Worm (Caenorhabditis elegans) whole organism, midembryonic: ENCODE measurements around the gene spp-9.

Source experiments
- T22C8.4 ChIP-seq: fragments of 200-800 bp; sonication (Bioruptor generic); IDR thresholded peaks from 2 replicates; pipeline ENCODE4 v1.3.6; 2022; ENCODE audit warnings: missing genetic modification characterization, missing compliant biosample characterization
- cog-1 ChIP-seq: sonication (generic microtip); optimal IDR thresholded peaks from 2 replicates; lab custom pipeline; 2016; ENCODE audit warnings: missing genetic modification characterization, missing compliant biosample characterization
- flt-1 ChIP-seq: fragments of 200-800 bp; sonication (Bioruptor generic); IDR thresholded peaks from 2 replicates; pipeline ENCODE4 v1.3.6; 2022; ENCODE audit warnings: missing genetic modification characterization, missing compliant biosample characterization
- klf-2 ChIP-seq: fragments of 200-800 bp; sonication (Bioruptor generic); conservative IDR thresholded peaks from 2 replicates; pipeline ENCODE4 v1.3.6; 2022; ENCODE audit warnings: missing genetic modification reagents, missing genetic modification characterization, missing compliant biosample characterization
- med-1 ChIP-seq: sonication (generic microtip); optimal IDR thresholded peaks from 2 replicates; lab custom pipeline; 2017; ENCODE audit warnings: missing genetic modification characterization, mild to moderate bottlenecking, missing compliant biosample characterization, antibody characterized with exemption, missing genetic modification reagents; ENCODE audit not compliant: insufficient read depth
- ref-1 ChIP-seq: fragments of 200-800 bp; sonication (Bioruptor generic); conservative IDR thresholded peaks from 2 replicates; pipeline ENCODE4 v1.3.6; 2022; ENCODE audit warnings: missing genetic modification reagents, missing genetic modification characterization, missing compliant biosample characterization
- tab-1 ChIP-seq: fragments of 200-800 bp; sonication (Bioruptor generic); IDR thresholded peaks from 2 replicates; pipeline ENCODE4 v1.3.6; 2022; ENCODE audit warnings: missing genetic modification characterization, missing compliant biosample characterization
- ztf-23 ChIP-seq: fragments of 200-800 bp; sonication (Bioruptor generic); IDR thresholded peaks from 2 replicates; pipeline ENCODE4 v1.3.6; 2022; ENCODE audit warnings: missing genetic modification reagents, missing genetic modification characterization, missing compliant biosample characterization
- ztf-29 ChIP-seq: fragments of 200-800 bp; sonication (Bioruptor generic); IDR thresholded peaks from 2 replicates; pipeline ENCODE4 v1.3.6; 2022; ENCODE audit warnings: missing genetic modification reagents, missing genetic modification characterization, missing compliant biosample characterization

The spp-9 gene

ce11 chrX:11507836-11508235 lies 20.3 kb downstream of the spp-9 start:
- TF ChIP-seq tab-1 (no peak), ztf-29 (GFP tag; lab: Robert Waterston, UW) (no peak), T22C8.4 (GFP tag; lab: Robert Waterston, UW) (no peak), ref-1 (GFP tag; lab: Robert Waterston, UW) (no peak), ztf-23 (no peak), med-1 (no peak), flt-1 (GFP tag; lab: Robert Waterston, UW) (no peak), klf-2 (GFP tag; lab: Robert Waterston, UW) (no peak), cog-1 (tag; lab: Kevin White, UChicago) (no peak)

ce11 chrX:11509547-11509946 lies 22.0 kb downstream of the spp-9 start:
- TF ChIP-seq flt-1 (GFP tag; lab: Robert Waterston, UW) (no peak), tab-1 (no peak), T22C8.4 (GFP tag; lab: Robert Waterston, UW) (no peak), ztf-23 (no peak), ztf-29 (GFP tag; lab: Robert Waterston, UW) (no peak), cog-1 (tag; lab: Kevin White, UChicago) (no peak), med-1 (no peak), klf-2 (GFP tag; lab: Robert Waterston, UW) (no peak), ref-1 (GFP tag; lab: Robert Waterston, UW) (no peak)

- TF ChIP-seq med-1 (no peak), ztf-29 (GFP tag; lab: Robert Waterston, UW) (no peak), ref-1 (GFP tag; lab: Robert Waterston, UW) (no peak), cog-1 (tag; lab: Kevin White, UChicago) (no peak), tab-1 (no peak), T22C8.4 (GFP tag; lab: Robert Waterston, UW) (no peak), flt-1 (GFP tag; lab: Robert Waterston, UW) (no peak)
Observed at ce11 chrX:11511231-11511630, 23.6 kb downstream of the spp-9 start, which contains the start of gene ccdc-149. Gene ccdc-149 (minus strand): TSS chrX:11511451.

DNA sequence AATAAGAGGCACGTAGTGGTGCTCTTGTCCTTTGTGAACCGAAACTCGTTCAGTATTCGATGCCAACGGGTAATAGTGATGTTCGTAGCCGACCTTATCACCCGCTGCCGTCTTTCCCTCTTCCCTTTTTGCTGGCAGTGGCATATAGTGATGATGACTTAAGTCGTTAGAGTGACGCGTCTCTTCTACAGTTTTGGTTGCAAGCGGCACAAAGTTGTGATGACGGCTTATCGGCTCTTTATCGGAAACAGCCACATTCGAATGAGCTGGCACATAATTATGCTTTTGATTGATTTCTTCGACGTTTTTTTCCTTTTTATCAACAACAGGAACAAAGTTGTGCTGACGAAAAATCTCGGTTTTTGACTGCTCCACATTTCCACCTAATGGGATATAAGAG lies 27.8 kb downstream of the spp-9 start:
- no peak for TF ChIP-seq klf-2 (GFP tag; lab: Robert Waterston, UW)

ce11 chrX:11517433-11517832 lies 29.8 kb downstream of the spp-9 start:
- TF ChIP-seq flt-1 (GFP tag; lab: Robert Waterston, UW) = no peak
- no peak for TF ChIP-seq tab-1
- TF ChIP-seq ztf-23 = no peak

ce11 chrX:11518415-11518814 lies 30.8 kb downstream of the spp-9 start:
- no peak for TF ChIP-seq ztf-29 (GFP tag; lab: Robert Waterston, UW)
- TF ChIP-seq ztf-23 = no peak
- TF ChIP-seq flt-1 (GFP tag; lab: Robert Waterston, UW) = no peak
- no peak for TF ChIP-seq med-1
- no peak for TF ChIP-seq cog-1 (tag; lab: Kevin White, UChicago)
- TF ChIP-seq klf-2 (GFP tag; lab: Robert Waterston, UW) = no peak
- TF ChIP-seq tab-1 = no peak
- TF ChIP-seq T22C8.4 (GFP tag; lab: Robert Waterston, UW) = no peak
- TF ChIP-seq ref-1 (GFP tag; lab: Robert Waterston, UW) = no peak

- TF ChIP-seq cog-1 (tag; lab: Kevin White, UChicago) (no peak), ztf-29 (GFP tag; lab: Robert Waterston, UW) (no peak), ref-1 (GFP tag; lab: Robert Waterston, UW) (no peak), ztf-23 (no peak)
Observed at ce11 chrX:11519016-11519509, 31.5 kb downstream of the spp-9 start, which contains the start of gene hpo-34. Gene hpo-34 (minus strand): TSS chrX:11519066.

DNA sequence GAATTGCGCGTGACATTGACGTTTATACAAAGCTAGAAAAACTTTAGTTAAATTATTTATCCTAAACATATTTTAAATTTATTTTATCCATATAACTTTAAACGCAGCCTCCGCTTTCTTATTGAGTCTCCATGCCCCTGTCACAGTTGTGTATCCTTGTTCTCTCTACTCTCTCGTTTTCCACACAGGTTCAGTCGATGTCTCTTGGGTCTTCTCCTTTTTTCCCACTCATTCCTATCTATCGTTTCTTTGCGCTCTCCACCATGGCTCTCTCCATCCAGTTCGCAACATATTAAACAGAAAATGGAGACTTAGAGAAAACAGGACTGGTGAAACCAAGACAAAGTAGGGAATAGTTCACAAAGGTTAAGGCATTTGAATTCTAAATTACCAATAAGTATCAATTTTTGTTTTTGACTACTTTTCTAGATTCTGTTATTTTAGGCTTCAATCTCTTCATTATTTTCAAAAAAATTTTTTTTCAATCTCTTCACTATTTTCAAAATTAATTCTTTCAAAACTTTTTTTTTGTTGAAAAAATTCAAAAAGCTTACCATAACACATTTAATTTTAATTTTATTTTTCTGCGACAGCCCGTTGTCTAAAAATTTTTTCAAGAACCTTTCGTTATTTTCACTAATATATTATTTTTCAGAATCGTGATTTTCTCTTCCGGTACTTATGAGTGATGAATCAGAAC lies 34.6 kb downstream of the spp-9 start, which contains the start of gene sdc-2:
sdc-2 (plus strand) TSS at position 650 of the 700 bp plus-strand sequence.
- TF ChIP-seq tab-1 = no peak
- no peak for TF ChIP-seq ztf-23
- no peak for TF ChIP-seq T22C8.4 (GFP tag; lab: Robert Waterston, UW)
- TF ChIP-seq ref-1 (GFP tag; lab: Robert Waterston, UW) = no peak
- 0 out of 2 replicates have a peak, but pooled peaks have one; percentile 7 for TF ChIP-seq flt-1 (GFP tag; lab: Robert Waterston, UW)
- no peak for TF ChIP-seq klf-2 (GFP tag; lab: Robert Waterston, UW)
- peak; percentile 59 for TF ChIP-seq cog-1 (tag; lab: Kevin White, UChicago)
- no peak for TF ChIP-seq ztf-29 (GFP tag; lab: Robert Waterston, UW)
- no peak for TF ChIP-seq med-1

- TF ChIP-seq flt-1 (GFP tag; lab: Robert Waterston, UW) (no peak), tab-1 (no peak), ztf-29 (GFP tag; lab: Robert Waterston, UW) (no peak), T22C8.4 (GFP tag; lab: Robert Waterston, UW) (no peak), klf-2 (GFP tag; lab: Robert Waterston, UW) (no peak), med-1 (no peak), ztf-23 (no peak), ref-1 (GFP tag; lab: Robert Waterston, UW) (no peak), cog-1 (tag; lab: Kevin White, UChicago) (no peak)
Observed at ce11 chrX:11523704-11524103, 36.1 kb downstream of the spp-9 start.

DNA sequence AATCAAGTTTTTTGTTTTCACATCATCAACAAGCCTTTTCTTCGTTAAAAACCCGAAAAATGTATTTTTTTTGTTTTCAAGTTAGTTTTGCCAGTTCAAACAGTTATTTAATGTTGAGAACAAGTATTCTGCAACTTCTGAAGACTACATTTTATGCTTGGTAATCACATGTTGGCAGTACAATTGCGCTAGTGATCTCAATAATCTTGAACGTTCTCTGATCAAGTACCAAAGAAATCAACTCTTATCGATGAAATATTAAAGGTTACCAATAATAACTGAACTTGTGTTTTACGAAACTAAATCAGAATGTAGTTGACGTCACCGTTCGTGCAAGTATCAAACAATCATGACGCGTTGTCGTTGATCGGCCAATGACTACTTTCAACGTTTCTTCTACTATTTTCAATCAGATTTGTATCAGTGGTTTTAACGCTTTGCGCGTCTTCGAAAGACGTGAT lies 46.0 kb downstream of the spp-9 start, which contains the start of gene C35C5.8:
C35C5.8 (plus strand) TSS at position 51 of the 461 bp plus-strand sequence.
- no peak for TF ChIP-seq cog-1 (tag; lab: Kevin White, UChicago)
- TF ChIP-seq ref-1 (GFP tag; lab: Robert Waterston, UW) = no peak
- TF ChIP-seq ztf-29 (GFP tag; lab: Robert Waterston, UW) = no peak
- no peak for TF ChIP-seq ztf-23
- no peak for TF ChIP-seq T22C8.4 (GFP tag; lab: Robert Waterston, UW)
- no peak for TF ChIP-seq klf-2 (GFP tag; lab: Robert Waterston, UW)
- TF ChIP-seq med-1 = no peak
- no peak for TF ChIP-seq flt-1 (GFP tag; lab: Robert Waterston, UW)
- TF ChIP-seq tab-1 = no peak
